Worm (Caenorhabditis elegans) whole organism, L4/young adult: ENCODE measurements around the gene chil-10.

ENCODE experiments used
- W03F9.2 ChIP-seq: fragments of 150-350 bp; optimal IDR thresholded peaks from 2 replicates; lab custom pipeline; 2014; ENCODE audit warnings: missing biosample characterization, missing genetic modification characterization
- him-1 ChIP-seq: sonication (generic microtip); optimal IDR thresholded peaks from 2 replicates; lab custom pipeline; 2016; ENCODE audit warnings: missing genotype, missing genetic modification reagents, missing genetic modification characterization, missing compliant biosample characterization

- TF ChIP-seq W03F9.2 (no peak), him-1 (tag; lab: Kevin White, UChicago) (no peak)
Measured at ce11 chrX:915510-915909, 42.2 kb upstream of the chil-10 start, which contains the start of gene sel-12.
